Worm (Caenorhabditis elegans): Measurements from ENCODE around the gene T22C8.4.

Gene T22C8.4

ce11 chrII:8623396-8623795 is at the start of gene T22C8.4:
Gene T22C8.4 (minus strand): TSS chrII:8623496.
- TF ChIP-seq ref-1 (GFP tag; conservative IDR thresholded peaks at IDR 0.05) (no peak), cog-1 (tag; optimal IDR thresholded peaks at IDR 0.05) (no peak), flt-1 (GFP tag; IDR thresholded peaks at IDR 0.05) (no peak), med-1 (GFP tag; optimal IDR thresholded peaks at IDR 0.05; ENCODE audit: insufficient read depth) (no peak), ztf-23 (GFP tag; IDR thresholded peaks at IDR 0.05) (no peak), klf-2 (GFP tag; conservative IDR thresholded peaks at IDR 0.05) (no peak), tab-1 (GFP tag; IDR thresholded peaks at IDR 0.05) (no peak), ztf-29 (GFP tag; IDR thresholded peaks at IDR 0.05) (no peak), T22C8.4 (GFP tag; IDR thresholded peaks at IDR 0.05) (no peak)

ce11 chrII:8670835-8671234 is 47.5 kb upstream of the T22C8.4 start:
- no peak for TF ChIP-seq ztf-23 (GFP tag; IDR thresholded peaks at IDR 0.05)
- TF ChIP-seq ztf-29 (GFP tag; IDR thresholded peaks at IDR 0.05) = no peak
- no peak for TF ChIP-seq klf-2 (GFP tag; conservative IDR thresholded peaks at IDR 0.05)
- TF ChIP-seq cog-1 (tag; optimal IDR thresholded peaks at IDR 0.05) = no peak
- no peak for TF ChIP-seq med-1 (GFP tag; optimal IDR thresholded peaks at IDR 0.05; ENCODE audit: insufficient read depth)
- TF ChIP-seq tab-1 (GFP tag; IDR thresholded peaks at IDR 0.05) = no peak

ce11 chrII:8668871-8669270 is 45.6 kb upstream of the T22C8.4 start:
- TF ChIP-seq ztf-29 (GFP tag; IDR thresholded peaks at IDR 0.05) (no peak), ztf-23 (GFP tag; IDR thresholded peaks at IDR 0.05) (no peak), T22C8.4 (GFP tag; IDR thresholded peaks at IDR 0.05) (no peak), klf-2 (GFP tag; conservative IDR thresholded peaks at IDR 0.05) (no peak), med-1 (GFP tag; optimal IDR thresholded peaks at IDR 0.05; ENCODE audit: insufficient read depth) (no peak), cog-1 (tag; optimal IDR thresholded peaks at IDR 0.05) (no peak), tab-1 (GFP tag; IDR thresholded peaks at IDR 0.05) (no peak), ref-1 (GFP tag; conservative IDR thresholded peaks at IDR 0.05) (no peak), flt-1 (GFP tag; IDR thresholded peaks at IDR 0.05) (no peak)

- TF ChIP-seq cog-1 (tag; optimal IDR thresholded peaks at IDR 0.05) = no peak
- TF ChIP-seq ztf-29 (GFP tag; IDR thresholded peaks at IDR 0.05) = no peak
- TF ChIP-seq ztf-23 (GFP tag; IDR thresholded peaks at IDR 0.05) = no peak
- TF ChIP-seq T22C8.4 (GFP tag; IDR thresholded peaks at IDR 0.05) = no peak
- TF ChIP-seq klf-2 (GFP tag; conservative IDR thresholded peaks at IDR 0.05) = no peak
- TF ChIP-seq med-1 (GFP tag; optimal IDR thresholded peaks at IDR 0.05; ENCODE audit: insufficient read depth) = no peak
- TF ChIP-seq ref-1 (GFP tag; conservative IDR thresholded peaks at IDR 0.05) = no peak
- TF ChIP-seq tab-1 (GFP tag; IDR thresholded peaks at IDR 0.05) = no peak
- TF ChIP-seq flt-1 (GFP tag; IDR thresholded peaks at IDR 0.05) = no peak
Observed at ce11 chrII:8664533-8664932, 41.2 kb upstream of the T22C8.4 start, which contains the start of gene etc-1. Gene etc-1 (plus strand): TSS chrII:8664833.

ce11 chrII:8661539-8661938 is 38.2 kb upstream of the T22C8.4 start, which contains the start of the genes piga-1 and eif-2Bepsilon:
Gene piga-1 (minus strand): TSS chrII:8661712.
Gene eif-2Bepsilon (plus strand): TSS chrII:8661869.
- TF ChIP-seq T22C8.4 (GFP tag; IDR thresholded peaks at IDR 0.05) = no peak
- no peak for TF ChIP-seq klf-2 (GFP tag; conservative IDR thresholded peaks at IDR 0.05)
- no peak for TF ChIP-seq ztf-29 (GFP tag; IDR thresholded peaks at IDR 0.05)
- TF ChIP-seq med-1 (GFP tag; optimal IDR thresholded peaks at IDR 0.05; ENCODE audit: insufficient read depth) = no peak
- no peak for TF ChIP-seq tab-1 (GFP tag; IDR thresholded peaks at IDR 0.05)
- no peak for TF ChIP-seq ztf-23 (GFP tag; IDR thresholded peaks at IDR 0.05)
- TF ChIP-seq ref-1 (GFP tag; conservative IDR thresholded peaks at IDR 0.05) = no peak
- no peak for TF ChIP-seq flt-1 (GFP tag; IDR thresholded peaks at IDR 0.05)
- TF ChIP-seq cog-1 (tag; optimal IDR thresholded peaks at IDR 0.05) = no peak

ce11 chrII:8658835-8659234 is 35.5 kb upstream of the T22C8.4 start, which contains the start of gene atg-10:
Gene atg-10 (plus strand): TSS chrII:8659135.
- no peak for TF ChIP-seq klf-2 (GFP tag; conservative IDR thresholded peaks at IDR 0.05)
- TF ChIP-seq med-1 (GFP tag; optimal IDR thresholded peaks at IDR 0.05; ENCODE audit: insufficient read depth) = no peak
- no peak for TF ChIP-seq flt-1 (GFP tag; IDR thresholded peaks at IDR 0.05)
- TF ChIP-seq ztf-23 (GFP tag; IDR thresholded peaks at IDR 0.05) = no peak
- TF ChIP-seq cog-1 (tag; optimal IDR thresholded peaks at IDR 0.05) = no peak
- no peak for TF ChIP-seq ref-1 (GFP tag; conservative IDR thresholded peaks at IDR 0.05)
- no peak for TF ChIP-seq ztf-29 (GFP tag; IDR thresholded peaks at IDR 0.05)

ce11 chrII:8650644-8651159 is 27.4 kb upstream of the T22C8.4 start, which contains the start of gene pyr-1:
Gene pyr-1 (plus strand): TSS chrII:8651109.
- no peak for TF ChIP-seq ztf-23 (GFP tag; IDR thresholded peaks at IDR 0.05)
- TF ChIP-seq tab-1 (GFP tag; IDR thresholded peaks at IDR 0.05) = no peak
- no peak for TF ChIP-seq T22C8.4 (GFP tag; IDR thresholded peaks at IDR 0.05)
- no peak for TF ChIP-seq ref-1 (GFP tag; conservative IDR thresholded peaks at IDR 0.05)
- no peak for TF ChIP-seq med-1 (GFP tag; optimal IDR thresholded peaks at IDR 0.05; ENCODE audit: insufficient read depth)
- no peak for TF ChIP-seq klf-2 (GFP tag; conservative IDR thresholded peaks at IDR 0.05)
- no peak for TF ChIP-seq ztf-29 (GFP tag; IDR thresholded peaks at IDR 0.05)
- no peak for TF ChIP-seq cog-1 (tag; optimal IDR thresholded peaks at IDR 0.05)
- TF ChIP-seq flt-1 (GFP tag; IDR thresholded peaks at IDR 0.05) = no peak

ce11 chrII:8648843-8649242 is 25.5 kb upstream of the T22C8.4 start:
- no peak for TF ChIP-seq klf-2 (GFP tag; conservative IDR thresholded peaks at IDR 0.05)
- no peak for TF ChIP-seq tab-1 (GFP tag; IDR thresholded peaks at IDR 0.05)
- no peak for TF ChIP-seq T22C8.4 (GFP tag; IDR thresholded peaks at IDR 0.05)
- TF ChIP-seq ztf-23 (GFP tag; IDR thresholded peaks at IDR 0.05) = no peak
- no peak for TF ChIP-seq ztf-29 (GFP tag; IDR thresholded peaks at IDR 0.05)
- TF ChIP-seq ref-1 (GFP tag; conservative IDR thresholded peaks at IDR 0.05) = no peak
- TF ChIP-seq cog-1 (tag; optimal IDR thresholded peaks at IDR 0.05) = no peak
- TF ChIP-seq med-1 (GFP tag; optimal IDR thresholded peaks at IDR 0.05; ENCODE audit: insufficient read depth) = no peak
- TF ChIP-seq flt-1 (GFP tag; IDR thresholded peaks at IDR 0.05) = no peak

ce11 chrII:8646437-8646836 is 23.1 kb upstream of the T22C8.4 start:
- TF ChIP-seq T22C8.4 (GFP tag; IDR thresholded peaks at IDR 0.05) = no peak
- no peak for TF ChIP-seq cog-1 (tag; optimal IDR thresholded peaks at IDR 0.05)
- TF ChIP-seq ztf-29 (GFP tag; IDR thresholded peaks at IDR 0.05) = no peak
- no peak for TF ChIP-seq klf-2 (GFP tag; conservative IDR thresholded peaks at IDR 0.05)
- no peak for TF ChIP-seq med-1 (GFP tag; optimal IDR thresholded peaks at IDR 0.05; ENCODE audit: insufficient read depth)
- TF ChIP-seq tab-1 (GFP tag; IDR thresholded peaks at IDR 0.05) = no peak
- TF ChIP-seq ref-1 (GFP tag; conservative IDR thresholded peaks at IDR 0.05) = no peak
- no peak for TF ChIP-seq ztf-23 (GFP tag; IDR thresholded peaks at IDR 0.05)
- TF ChIP-seq flt-1 (GFP tag; IDR thresholded peaks at IDR 0.05) = no peak
